Fruit fly (Drosophila melanogaster) whole organism, embryonic: Measurements from ENCODE around the gene Dop1R2.

Source experiments
- BEAF-32 ChIP-seq: fragments of 200-800 bp; sonication (Bioruptor generic); optimal IDR thresholded peaks from 3 replicates; lab custom pipeline; 2017; ENCODE audit warnings: missing biosample characterization, missing genetic modification characterization, mild to moderate bottlenecking, moderate library complexity, missing genetic modification reagents
- Bgb ChIP-seq: fragments of 200-800 bp; sonication (Bioruptor generic); IDR thresholded peaks from 2 replicates; pipeline ENCODE4 v1.3.6; 2022; ENCODE audit warnings: missing biosample characterization, missing genetic modification characterization; ENCODE audit not compliant: partially characterized antibody
- CG10267 ChIP-seq: fragments of 200-800 bp; sonication (Bioruptor generic); optimal IDR thresholded peaks from 2 replicates; lab custom pipeline; 2018; ENCODE audit warnings: missing biosample characterization, mild to moderate bottlenecking, missing genetic modification characterization, moderate library complexity
- CG12659 ChIP-seq: fragments of 200-800 bp; sonication (Bioruptor generic); optimal IDR thresholded peaks from 3 replicates; lab custom pipeline; 2017; ENCODE audit warnings: mild to moderate bottlenecking, missing biosample characterization, missing genetic modification reagents, missing genetic modification characterization
- CG13287 ChIP-seq: fragments of 200-800 bp; sonication (Bioruptor generic); IDR thresholded peaks from 2 replicates; pipeline ENCODE4 v1.3.6; 2022; ENCODE audit warnings: missing biosample characterization, missing genetic modification characterization; ENCODE audit not compliant: partially characterized antibody
- CG13296 ChIP-seq: fragments of 200-800 bp; sonication (Bioruptor generic); optimal IDR thresholded peaks from 3 replicates; lab custom pipeline; 2018; ENCODE audit warnings: missing biosample characterization, mild to moderate bottlenecking, missing genetic modification characterization
- CG14050 ChIP-seq: fragments of 200-800 bp; sonication (Bioruptor generic); IDR thresholded peaks from 3 replicates; pipeline ENCODE4 v1.3.6; 2022; ENCODE audit warnings: missing biosample characterization, missing genetic modification characterization
- CG14965 ChIP-seq: fragments of 200-800 bp; sonication (Bioruptor generic); optimal IDR thresholded peaks from 2 replicates; lab custom pipeline; 2016; ENCODE audit warnings: missing biosample characterization, missing genetic modification characterization, borderline replicate concordance
- CG17829 ChIP-seq: fragments of 200-800 bp; optimal IDR thresholded peaks from 2 replicates; lab custom pipeline; 2019; ENCODE audit warnings: missing biosample characterization, mild to moderate bottlenecking, missing genetic modification characterization, moderate library complexity
- CG2129 ChIP-seq: fragments of 200-800 bp; sonication (Bioruptor generic); IDR thresholded peaks from 2 replicates; pipeline ENCODE4 v1.3.6; 2022; ENCODE audit warnings: missing biosample characterization, missing genetic modification characterization; ENCODE audit not compliant: partially characterized antibody
- CG2712 ChIP-seq: fragments of 200-800 bp; optimal IDR thresholded peaks from 3 replicates; lab custom pipeline; 2019; ENCODE audit warnings: missing biosample characterization, mild to moderate bottlenecking, missing genetic modification characterization, moderate library complexity
- CG30020 ChIP-seq: fragments of 200-800 bp; optimal IDR thresholded peaks from 2 replicates; lab custom pipeline; 2019; ENCODE audit warnings: missing biosample characterization, mild to moderate bottlenecking, missing genetic modification characterization, moderate library complexity
- CG31224 ChIP-seq: fragments of 200-800 bp; sonication (Bioruptor generic); IDR thresholded peaks from 2 replicates; pipeline ENCODE4 v1.3.6; 2022; ENCODE audit warnings: missing biosample characterization, missing genetic modification characterization
- CG31365 ChIP-seq: fragments of 200-800 bp; sonication (Bioruptor generic); optimal IDR thresholded peaks from 2 replicates; lab custom pipeline; 2018; ENCODE audit warnings: missing biosample characterization, mild to moderate bottlenecking, missing genetic modification characterization
- CG3281 ChIP-seq: fragments of 200-800 bp; sonication (Bioruptor generic); optimal IDR thresholded peaks from 3 replicates; lab custom pipeline; 2017; ENCODE audit warnings: missing biosample characterization, mild to moderate bottlenecking, missing genetic modification characterization
- CG5953 ChIP-seq: fragments of 200-800 bp; sonication (Bioruptor generic); IDR thresholded peaks from 2 replicates; pipeline ENCODE4 v1.3.6; 2022; ENCODE audit warnings: missing biosample characterization, missing genetic modification characterization
- CG6272 ChIP-seq: fragments of 200-800 bp; sonication (Bioruptor generic); IDR thresholded peaks from 2 replicates; pipeline ENCODE4 v1.3.6; 2022; ENCODE audit warnings: missing biosample characterization, missing genetic modification characterization
- Chrac-16 ChIP-seq: fragments of 200-800 bp; sonication (Bioruptor generic); optimal IDR thresholded peaks from 3 replicates; lab custom pipeline; 2016; ENCODE audit warnings: missing biosample characterization, missing genetic modification characterization
- CrebB ChIP-seq: fragments of 200-800 bp; sonication (Bioruptor generic); optimal IDR thresholded peaks from 3 replicates; lab custom pipeline; 2018; ENCODE audit warnings: missing biosample characterization, mild to moderate bottlenecking, missing genetic modification characterization
- HLH54F ChIP-seq: fragments of 200-800 bp; sonication (Bioruptor generic); optimal IDR thresholded peaks from 3 replicates; lab custom pipeline; 2016; ENCODE audit warnings: missing biosample characterization, missing genetic modification characterization
- Hand ChIP-seq: fragments of 200-800 bp; sonication (Bioruptor generic); optimal IDR thresholded peaks from 2 replicates; lab custom pipeline; 2017; ENCODE audit warnings: mild to moderate bottlenecking, missing biosample characterization, missing genetic modification reagents, missing genetic modification characterization
- Hr3 ChIP-seq: fragments of 200-800 bp; sonication (Bioruptor generic); optimal IDR thresholded peaks from 3 replicates; lab custom pipeline; 2016; ENCODE audit warnings: missing biosample characterization, missing genetic modification characterization
- Hsf ChIP-seq: fragments of 200-800 bp; sonication (Bioruptor generic); optimal IDR thresholded peaks from 3 replicates; lab custom pipeline; 2016; ENCODE audit warnings: missing biosample characterization, missing genetic modification characterization
- Lhr ChIP-seq: fragments of 200-800 bp; sonication (Bioruptor generic); optimal IDR thresholded peaks from 3 replicates; lab custom pipeline; 2017; ENCODE audit warnings: mild to moderate bottlenecking, missing biosample characterization, missing genetic modification reagents, missing genetic modification characterization
- Ptx1 ChIP-seq: fragments of 200-800 bp; sonication (Bioruptor generic); IDR thresholded peaks from 2 replicates; pipeline ENCODE4 v1.3.6; 2022; ENCODE audit warnings: missing biosample characterization, missing genetic modification characterization
- Scr ChIP-seq: fragments of 200-800 bp; sonication (Bioruptor generic); IDR thresholded peaks from 2 replicates; pipeline ENCODE4 v1.3.6; 2022; ENCODE audit warnings: missing biosample characterization, missing genetic modification characterization; ENCODE audit not compliant: partially characterized antibody
- Sin3A ChIP-seq: fragments of >200 bp; optimal IDR thresholded peaks from 2 replicates; lab custom pipeline; 2018
- Ssrp ChIP-seq: fragments of 200-800 bp; sonication (Bioruptor generic); optimal IDR thresholded peaks from 2 replicates; lab custom pipeline; 2018; ENCODE audit warnings: missing biosample characterization, mild to moderate bottlenecking, missing genetic modification characterization, moderate library complexity
- Vsx1 ChIP-seq: fragments of 200-800 bp; sonication (Bioruptor generic); optimal IDR thresholded peaks from 2 replicates; lab custom pipeline; 2017; ENCODE audit warnings: missing biosample characterization, mild to moderate bottlenecking, missing genetic modification characterization, missing genetic modification reagents
- ac ChIP-seq: fragments of 200-800 bp; sonication (Bioruptor generic); optimal IDR thresholded peaks from 3 replicates; lab custom pipeline; 2017; ENCODE audit warnings: missing biosample characterization, mild to moderate bottlenecking, missing genetic modification characterization
- amos ChIP-seq: fragments of 200-800 bp; sonication (Bioruptor generic); IDR thresholded peaks from 2 replicates; pipeline ENCODE4 v1.3.6; 2022; ENCODE audit warnings: missing biosample characterization, missing genetic modification characterization; ENCODE audit not compliant: partially characterized antibody
- bcd ChIP-seq: fragments of 200-800 bp; sonication (Bioruptor generic); optimal IDR thresholded peaks from 2 replicates; lab custom pipeline; 2017; ENCODE audit warnings: missing biosample characterization, mild to moderate bottlenecking, missing genetic modification characterization
- btn ChIP-seq: fragments of 200-800 bp; sonication (Bioruptor generic); optimal IDR thresholded peaks from 2 replicates; lab custom pipeline; 2016; ENCODE audit warnings: missing biosample characterization, missing genetic modification characterization
- crc ChIP-seq: fragments of 200-800 bp; sonication (Bioruptor generic); optimal IDR thresholded peaks from 2 replicates; lab custom pipeline; 2016; ENCODE audit warnings: missing biosample characterization, missing genetic modification characterization
- disco-r ChIP-seq: fragments of 200-800 bp; sonication (Bioruptor generic); optimal IDR thresholded peaks from 2 replicates; lab custom pipeline; 2016; ENCODE audit warnings: missing biosample characterization, missing genetic modification characterization
- dmrt99B ChIP-seq: fragments of 200-800 bp; sonication (Bioruptor generic); optimal IDR thresholded peaks from 2 replicates; lab custom pipeline; 2018; ENCODE audit warnings: missing biosample characterization, mild to moderate bottlenecking, missing genetic modification characterization, moderate library complexity
- dpn ChIP-seq, 2 experiments: fragments of 200-800 bp; sonication (Bioruptor generic); optimal IDR thresholded peaks; 3 replicates each; lab custom pipeline; 2016; ENCODE audit warnings: missing biosample characterization in 2 of 2, missing genetic modification characterization in 2 of 2
- ewg ChIP-seq: fragments of 200-800 bp; sonication (Bioruptor generic); optimal IDR thresholded peaks from 3 replicates; lab custom pipeline; 2017; ENCODE audit warnings: mild to moderate bottlenecking, missing biosample characterization, missing genetic modification reagents, missing genetic modification characterization
- fu2 ChIP-seq: fragments of 200-800 bp; sonication (Bioruptor generic); optimal IDR thresholded peaks from 2 replicates; lab custom pipeline; 2016; ENCODE audit warnings: missing biosample characterization, missing genetic modification characterization
- ham ChIP-seq: fragments of 200-800 bp; sonication (Bioruptor generic); IDR thresholded peaks from 2 replicates; pipeline ENCODE4 v1.3.6; 2022; ENCODE audit warnings: missing biosample characterization, missing genetic modification characterization
- ind ChIP-seq: fragments of 200-800 bp; sonication (Bioruptor generic); optimal IDR thresholded peaks from 3 replicates; lab custom pipeline; 2016; ENCODE audit warnings: missing biosample characterization, missing genetic modification characterization
- insv ChIP-seq, 2 experiments: fragments of 200-800 bp; sonication (Bioruptor generic); optimal IDR thresholded peaks; 3 replicates each; lab custom pipeline; 2016 to 2018; ENCODE audit warnings: missing biosample characterization in 2 of 2, missing genetic modification characterization in 2 of 2
- inv ChIP-seq: fragments of 200-800 bp; sonication (Bioruptor generic); IDR thresholded peaks from 2 replicates; pipeline ENCODE4 v1.3.6; 2022; ENCODE audit warnings: missing biosample characterization, missing genetic modification characterization; ENCODE audit not compliant: partially characterized antibody
- lab ChIP-seq: fragments of 200-800 bp; sonication (Bioruptor generic); optimal IDR thresholded peaks from 3 replicates; lab custom pipeline; 2017; ENCODE audit warnings: missing biosample characterization, missing genetic modification characterization, mild to moderate bottlenecking, moderate library complexity, missing genetic modification reagents
- lilli ChIP-seq: fragments of 200-800 bp; sonication (Bioruptor generic); optimal IDR thresholded peaks from 3 replicates; lab custom pipeline; 2016; ENCODE audit warnings: missing biosample characterization, missing genetic modification characterization
- pzg ChIP-seq: fragments of 200-800 bp; sonication (Bioruptor generic); optimal IDR thresholded peaks from 3 replicates; lab custom pipeline; 2018; ENCODE audit warnings: missing biosample characterization, mild to moderate bottlenecking, missing genetic modification characterization, moderate library complexity
- run ChIP-seq: fragments of 200-800 bp; sonication (Bioruptor generic); optimal IDR thresholded peaks from 3 replicates; lab custom pipeline; 2018; ENCODE audit warnings: missing biosample characterization, mild to moderate bottlenecking, missing genetic modification characterization
- tio ChIP-seq: fragments of 200-800 bp; sonication (Bioruptor generic); optimal IDR thresholded peaks from 2 replicates; lab custom pipeline; 2017; ENCODE audit warnings: missing biosample characterization, missing genetic modification characterization, inconsistent platforms
- unc-4 ChIP-seq: fragments of 200-800 bp; sonication (Bioruptor generic); IDR thresholded peaks from 2 replicates; pipeline ENCODE4 v1.3.6; 2022; ENCODE audit warnings: missing biosample characterization, missing genetic modification characterization; ENCODE audit not compliant: partially characterized antibody

The Dop1R2 gene

DNA sequence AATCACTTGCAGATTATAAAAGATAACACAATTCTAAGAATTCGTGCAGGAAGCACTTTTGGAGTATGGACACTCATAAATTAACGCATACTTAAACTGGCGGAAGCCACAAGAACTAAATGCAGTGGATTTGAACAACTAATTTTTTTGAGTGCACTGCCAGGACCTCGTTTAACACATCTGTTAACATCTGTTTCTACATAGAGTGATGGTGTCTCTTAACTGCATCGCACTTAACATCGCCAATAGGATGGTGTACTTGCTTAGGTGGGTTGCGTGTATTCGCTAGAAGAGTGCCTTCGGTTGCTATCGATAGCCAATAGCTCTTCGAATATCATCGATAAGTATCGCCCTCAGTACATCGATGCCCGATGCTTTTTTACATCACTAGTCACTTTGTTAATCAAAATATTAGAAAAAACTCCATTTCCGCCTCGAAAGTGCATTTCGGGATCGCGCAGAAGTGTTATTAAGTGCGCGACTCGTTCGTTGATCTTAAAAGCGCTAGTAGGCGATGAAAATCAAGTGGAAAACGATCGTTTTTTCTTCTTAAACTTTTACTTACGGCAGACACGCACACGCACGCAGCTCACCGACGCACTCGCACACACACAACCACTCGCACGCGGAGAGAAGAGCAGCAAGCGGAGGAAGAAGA, 68.2 kb downstream of the Dop1R2 start, which contains the start of gene alph (continued):
- TF ChIP-seq disco-r (GFP tag; lab: Kevin White, UChicago), result no peak
- peak; percentile 62 for TF ChIP-seq CG10267 (tag; lab: Kevin White, UChicago)
- TF ChIP-seq run (tag; lab: Kevin White, UChicago), result no peak
- TF ChIP-seq btn (GFP tag; lab: Kevin White, UChicago), result peak; percentile 46
- no peak for TF ChIP-seq Hand (GFP tag; lab: Kevin White, UChicago)
- TF ChIP-seq ind (GFP tag; lab: Kevin White, UChicago), result peak; percentile 20
- TF ChIP-seq CG31224 (GFP tag; lab: Robert Waterston, UW), result peak; percentile 14; the same call in 1 of the 2 replicates
- peak; percentile 22 for TF ChIP-seq CG31365 (tag; lab: Kevin White, UChicago)
- TF ChIP-seq Ptx1, result no peak
- peak in 1 of 2 experiments; percentile 28 for TF ChIP-seq insv (GFP tag; optimal IDR thresholded peaks at IDR 0.05; lab: Kevin White, UChicago)
- peak; percentile 86 for TF ChIP-seq Lhr (GFP tag; lab: Kevin White, UChicago)
- TF ChIP-seq Hr3, result peak; percentile 33
- TF ChIP-seq Sin3A (lab: Kevin White, UChicago), result peak; percentile 78
- TF ChIP-seq ac (GFP tag; lab: Kevin White, UChicago), result no peak
- TF ChIP-seq CG14965, result no peak
- TF ChIP-seq Ssrp (tag; lab: Kevin White, UChicago), result no peak
- peak; percentile 92 for TF ChIP-seq CG2129
- TF ChIP-seq CrebB, result peak; percentile 26
- TF ChIP-seq BEAF-32 (GFP tag; lab: Kevin White, UChicago), result peak; percentile 99
- peak; percentile 63 for TF ChIP-seq CG17829
- no peak for TF ChIP-seq CG5953
- peak; percentile 4 for TF ChIP-seq dmrt99B (tag; lab: Kevin White, UChicago)
- peak; percentile 99 for TF ChIP-seq amos
- peak; percentile 37 for TF ChIP-seq CG2712 (tag; lab: Kevin White, UChicago)
- peak; percentile 14 for TF ChIP-seq fu2 (GFP tag; lab: Kevin White, UChicago)
- TF ChIP-seq CG13296, result no peak
- TF ChIP-seq inv (GFP tag; lab: Robert Waterston, UW), result peak; percentile 97
- TF ChIP-seq bcd (GFP tag; lab: Kevin White, UChicago), result peak; percentile 27
- peak; percentile 51 for TF ChIP-seq lilli (GFP tag; lab: Kevin White, UChicago)
- peak; percentile 96 for TF ChIP-seq Scr (GFP tag; lab: Robert Waterston, UW)
- TF ChIP-seq CG12659, result peak; percentile 52
- peak; percentile 96 for TF ChIP-seq unc-4 (GFP tag; lab: Robert Waterston, UW)
- TF ChIP-seq Chrac-16 (GFP tag; lab: Kevin White, UChicago), result peak; percentile 39
- TF ChIP-seq tio (GFP tag; lab: Kevin White, UChicago), result no peak
- TF ChIP-seq CG6272, result peak; percentile 60; the same call in 1 of the 2 replicates
- peak; percentile 46 for TF ChIP-seq CG3281 (GFP tag; lab: Kevin White, UChicago)
- peak; percentile 14 for TF ChIP-seq ewg (GFP tag; lab: Kevin White, UChicago)
- TF ChIP-seq dpn (GFP tag; optimal IDR thresholded peaks at IDR 0.05; lab: Kevin White, UChicago), result peak; percentile 6 to 50
- peak; percentile 99 for TF ChIP-seq Bgb (GFP tag; lab: Robert Waterston, UW)
- TF ChIP-seq CG30020 (tag; lab: Kevin White, UChicago), result no peak
- no peak for TF ChIP-seq CG14050 (GFP tag; lab: Robert Waterston, UW)
- peak; percentile 92 for TF ChIP-seq pzg (GFP tag; lab: Kevin White, UChicago)
- TF ChIP-seq crc (GFP tag; lab: Kevin White, UChicago), result no peak
- no peak for TF ChIP-seq ham (GFP tag; lab: Robert Waterston, UW)
- peak; percentile 57 for TF ChIP-seq Hsf
- TF ChIP-seq lab, result peak; percentile 41
- peak; percentile 30 for TF ChIP-seq HLH54F (GFP tag; lab: Kevin White, UChicago)
- TF ChIP-seq Vsx1 (GFP tag; lab: Kevin White, UChicago), result no peak
- TF ChIP-seq CG13287 (GFP tag; lab: Robert Waterston, UW), result peak; percentile 98
